Worm (Caenorhabditis elegans) whole organism, L1 larva: Measurements from ENCODE around the gene mec-2.

Source experiments
- isw-1 ChIP-seq: fragments of 200-800 bp; sonication (Bioruptor generic); IDR thresholded peaks from 2 replicates; pipeline ENCODE4 v1.3.6; 2022; ENCODE audit warnings: missing genetic modification characterization, missing compliant biosample characterization
- nhr-11 ChIP-seq: fragments of 150-350 bp; optimal IDR thresholded peaks from 2 replicates; lab custom pipeline; 2014; ENCODE audit warnings: missing biosample characterization, missing genetic modification characterization
- snpc-4 ChIP-seq: fragments of 150-350 bp; optimal IDR thresholded peaks from 2 replicates; lab custom pipeline; 2014; ENCODE audit warnings: missing biosample characterization, missing genetic modification characterization

- TF ChIP-seq snpc-4 (no peak), isw-1 (GFP tag; lab: Robert Waterston, UW) (no peak), nhr-11 (tag; lab: Kevin White, UChicago) (no peak)
Observed at ce11 chrX:5555055-5555629, 12.4 kb upstream of the mec-2 start.
